Worm (Caenorhabditis elegans) whole organism, L3 larva: ENCODE measurements around the gene R02D5.7.

Source experiments
- R02D3.7 ChIP-seq: fragments of 150-350 bp; optimal IDR thresholded peaks from 2 replicates; lab custom pipeline; 2014; ENCODE audit warnings: missing biosample characterization, missing genetic modification characterization
- ZK546.5 ChIP-seq: sonication (generic microtip); optimal IDR thresholded peaks from 2 replicates; lab custom pipeline; 2017; ENCODE audit warnings: missing biosample characterization, missing genetic modification characterization
- ama-1 ChIP-seq: fragments of 150-350 bp; optimal IDR thresholded peaks from 2 replicates; lab custom pipeline; 2018
- ceh-16 ChIP-seq: sonication (generic microtip); optimal IDR thresholded peaks from 2 replicates; lab custom pipeline; 2017; ENCODE audit warnings: missing biosample characterization, missing genetic modification characterization
- ceh-28 ChIP-seq: fragments of 150-350 bp; optimal IDR thresholded peaks from 2 replicates; lab custom pipeline; 2014; ENCODE audit warnings: missing biosample characterization, missing genetic modification reagents, missing genetic modification characterization
- ceh-82 ChIP-seq: fragments of 150-350 bp; optimal IDR thresholded peaks from 2 replicates; lab custom pipeline; 2014; ENCODE audit warnings: missing biosample characterization, missing genetic modification characterization
- daf-12 ChIP-seq: fragments of 150-350 bp; optimal IDR thresholded peaks from 2 replicates; lab custom pipeline; 2014; ENCODE audit warnings: missing biosample characterization, missing genetic modification reagents, missing genetic modification characterization
- egl-27 ChIP-seq: sonication (generic microtip); optimal IDR thresholded peaks from 4 replicates; lab custom pipeline; 2017; ENCODE audit warnings: missing biosample characterization, missing genetic modification reagents, missing genetic modification characterization
- egl-5 ChIP-seq: fragments of 150-350 bp; optimal IDR thresholded peaks from 2 replicates; lab custom pipeline; 2017; ENCODE audit warnings: missing biosample characterization, missing genetic modification reagents, missing genetic modification characterization, inconsistent platforms
- elt-1 ChIP-seq: fragments of 150-350 bp; optimal IDR thresholded peaks from 2 replicates; lab custom pipeline; 2014; ENCODE audit warnings: missing biosample characterization, missing genetic modification characterization
- elt-2 ChIP-seq: sonication (generic microtip); optimal IDR thresholded peaks from 2 replicates; lab custom pipeline; 2016; ENCODE audit warnings: missing genetic modification reagents, mild to moderate bottlenecking, missing genetic modification characterization, missing compliant biosample characterization
- elt-3 ChIP-seq, 3 experiments: fragments of 150-350 bp in 1 of 3; sonication (generic microtip) in 2 of 3; optimal IDR thresholded peaks; 2 replicates in 2 of 3; 4 replicates in 1 of 3; lab custom pipeline; 2014 to 2017; ENCODE audit warnings: missing biosample characterization in 3 of 3, missing genetic modification characterization in 3 of 3
- fkh-10 ChIP-seq: sonication (generic microtip); optimal IDR thresholded peaks from 2 replicates; lab custom pipeline; 2017; ENCODE audit warnings: missing biosample characterization, missing genetic modification reagents, missing genetic modification characterization
- fos-1 ChIP-seq: fragments of 150-350 bp; optimal IDR thresholded peaks from 2 replicates; lab custom pipeline; 2014; ENCODE audit warnings: missing biosample characterization, missing genetic modification characterization
- jun-1 ChIP-seq: fragments of 150-350 bp; optimal IDR thresholded peaks from 2 replicates; lab custom pipeline; 2014; ENCODE audit warnings: missing biosample characterization, missing genetic modification reagents, missing genetic modification characterization
- lin-39 ChIP-seq: fragments of 150-350 bp; optimal IDR thresholded peaks from 2 replicates; lab custom pipeline; 2018; ENCODE audit warnings: missing biosample characterization, missing genetic modification reagents, missing genetic modification characterization
- lsy-12 ChIP-seq: sonication (generic microtip); optimal IDR thresholded peaks from 2 replicates; lab custom pipeline; 2016; ENCODE audit warnings: mild to moderate bottlenecking, missing genetic modification characterization, missing compliant biosample characterization
- mdl-1 ChIP-seq: fragments of 150-350 bp; optimal IDR thresholded peaks from 2 replicates; lab custom pipeline; 2014; ENCODE audit warnings: missing biosample characterization, missing genetic modification characterization
- nfya-1 ChIP-seq: sonication (generic microtip); optimal IDR thresholded peaks from 2 replicates; lab custom pipeline; 2017; ENCODE audit warnings: missing genetic modification characterization, mild to moderate bottlenecking, missing compliant biosample characterization, antibody characterized with exemption, moderate library complexity; ENCODE audit not compliant: insufficient read depth
- nhr-11 ChIP-seq: fragments of 150-350 bp; optimal IDR thresholded peaks from 2 replicates; lab custom pipeline; 2014; ENCODE audit warnings: missing biosample characterization, missing genetic modification characterization
- nhr-23 ChIP-seq: fragments of 150-350 bp; optimal IDR thresholded peaks from 2 replicates; lab custom pipeline; 2014; ENCODE audit warnings: missing biosample characterization, missing genetic modification reagents, missing genetic modification characterization
- nhr-237 ChIP-seq: fragments of 150-350 bp; optimal IDR thresholded peaks from 2 replicates; lab custom pipeline; 2014; ENCODE audit warnings: missing biosample characterization, missing genetic modification characterization
- nhr-25 ChIP-seq: sonication (generic microtip); optimal IDR thresholded peaks from 2 replicates; lab custom pipeline; 2017; ENCODE audit warnings: missing biosample characterization, missing genetic modification characterization
- nhr-28 ChIP-seq: fragments of 150-350 bp; optimal IDR thresholded peaks from 2 replicates; lab custom pipeline; 2014; ENCODE audit warnings: missing biosample characterization, missing genetic modification characterization
- nhr-43 ChIP-seq: sonication (generic microtip); optimal IDR thresholded peaks from 2 replicates; lab custom pipeline; 2016; ENCODE audit warnings: mild to moderate bottlenecking, missing genetic modification characterization, missing compliant biosample characterization; ENCODE audit not compliant: poor library complexity, severe bottlenecking
- nhr-67 ChIP-seq: fragments of 150-350 bp; optimal IDR thresholded peaks from 2 replicates; lab custom pipeline; 2014; ENCODE audit warnings: missing biosample characterization, missing genetic modification characterization
- nhr-76 ChIP-seq: fragments of 150-350 bp; sonication (generic microtip); optimal IDR thresholded peaks from 5 replicates; lab custom pipeline; 2014; ENCODE audit warnings: missing biosample characterization, missing genetic modification characterization
- nhr-77 ChIP-seq: fragments of 150-350 bp; optimal IDR thresholded peaks from 2 replicates; lab custom pipeline; 2014; ENCODE audit warnings: missing biosample characterization, missing genetic modification characterization
- pha-4 ChIP-seq: fragments of 150-350 bp; optimal IDR thresholded peaks from 2 replicates; lab custom pipeline; 2014; ENCODE audit warnings: missing biosample characterization, missing genetic modification reagents, missing genetic modification characterization
- pqm-1 ChIP-seq: fragments of 150-350 bp; optimal IDR thresholded peaks from 2 replicates; lab custom pipeline; 2017; ENCODE audit warnings: missing biosample characterization, missing genetic modification characterization, inconsistent platforms
- sea-2 ChIP-seq: fragments of 150-350 bp; sonication (generic microtip); optimal IDR thresholded peaks from 4 replicates; lab custom pipeline; 2014; ENCODE audit warnings: missing biosample characterization, missing genetic modification reagents, missing genetic modification characterization
- skn-1 ChIP-seq: fragments of 150-350 bp; optimal IDR thresholded peaks from 2 replicates; lab custom pipeline; 2014; ENCODE audit warnings: missing biosample characterization, missing genetic modification characterization
- snpc-4 ChIP-seq: fragments of 150-350 bp; optimal IDR thresholded peaks from 2 replicates; lab custom pipeline; 2014; ENCODE audit warnings: missing biosample characterization, missing genetic modification characterization
- tbx-2 ChIP-seq: sonication (generic microtip); optimal IDR thresholded peaks from 2 replicates; lab custom pipeline; 2016; ENCODE audit warnings: mild to moderate bottlenecking, missing genetic modification characterization, missing compliant biosample characterization
- unc-39 ChIP-seq: sonication (generic microtip); optimal IDR thresholded peaks from 4 replicates; lab custom pipeline; 2017; ENCODE audit warnings: missing biosample characterization, missing genetic modification characterization
- unc-62 ChIP-seq: fragments of 150-350 bp; sonication (generic microtip); optimal IDR thresholded peaks from 4 replicates; lab custom pipeline; 2014; ENCODE audit warnings: missing biosample characterization, missing genetic modification reagents, missing genetic modification characterization
- zag-1 ChIP-seq: fragments of 150-350 bp; optimal IDR thresholded peaks from 2 replicates; lab custom pipeline; 2014; ENCODE audit warnings: missing biosample characterization, missing genetic modification characterization
- ztf-11 ChIP-seq: fragments of 150-350 bp; optimal IDR thresholded peaks from 2 replicates; lab custom pipeline; 2014; ENCODE audit warnings: missing biosample characterization, missing genetic modification characterization
- ztf-4 ChIP-seq: fragments of 150-350 bp; optimal IDR thresholded peaks from 2 replicates; lab custom pipeline; 2014; ENCODE audit warnings: missing biosample characterization, missing genetic modification characterization

Gene R02D5.7

ce11 chrV:14505745-14506214, 24.5 kb upstream of the R02D5.7 start:
- TF ChIP-seq elt-3 (tag; optimal IDR thresholded peaks at IDR 0.05; lab: Kevin White, UChicago), result peak in 2 of 3 experiments; percentile 30 to 93
- no peak for TF ChIP-seq snpc-4
- TF ChIP-seq nhr-76 (tag; lab: Kevin White, UChicago), result no peak
- peak; percentile 42 for TF ChIP-seq pqm-1 (tag; lab: Kevin White, UChicago)
- no peak for TF ChIP-seq sea-2 (GFP tag; lab: Kevin White, UChicago)
- peak; percentile 65 for TF ChIP-seq nhr-25 (tag; lab: Kevin White, UChicago)
- TF ChIP-seq egl-27 (tag; lab: Kevin White, UChicago), result peak; percentile 2
- peak; percentile 78 for TF ChIP-seq nhr-43 (tag; lab: Kevin White, UChicago)
- peak; percentile 46 for TF ChIP-seq jun-1
- TF ChIP-seq nhr-23 (tag; lab: Kevin White, UChicago), result peak; percentile 67
- TF ChIP-seq unc-62 (GFP tag; lab: Kevin White, UChicago), result no peak
- peak; percentile 84 for TF ChIP-seq elt-2 (tag; lab: Kevin White, UChicago)
- no peak for TF ChIP-seq lsy-12 (tag; lab: Kevin White, UChicago)
- TF ChIP-seq elt-1, result peak; percentile 95

- TF ChIP-seq mdl-1 (tag; lab: Kevin White, UChicago) (no peak), elt-2 (tag; lab: Kevin White, UChicago) (peak; percentile 2), fkh-10 (GFP tag; lab: Kevin White, UChicago) (no peak), lin-39 (no peak), ama-1 (lab: Kevin White, UChicago) (no peak)
Observed at ce11 chrV:14504774-14505173, 23.5 kb upstream of the R02D5.7 start.

- TF ChIP-seq nhr-237 (tag; lab: Kevin White, UChicago) (no peak), unc-62 (GFP tag; lab: Kevin White, UChicago) (no peak), nhr-67 (tag; lab: Kevin White, UChicago) (no peak), zag-1 (tag; lab: Kevin White, UChicago) (no peak), ceh-28 (tag; lab: Kevin White, UChicago) (no peak), skn-1 (tag; lab: Kevin White, UChicago) (no peak), nhr-76 (tag; lab: Kevin White, UChicago) (no peak), elt-1 (no peak), lin-39 (no peak), ztf-4 (tag; lab: Kevin White, UChicago) (no peak), ama-1 (lab: Kevin White, UChicago) (no peak), nfya-1 (no peak), nhr-77 (tag; lab: Kevin White, UChicago) (no peak), daf-12 (tag; lab: Kevin White, UChicago) (no peak), lsy-12 (tag; lab: Kevin White, UChicago) (no peak), snpc-4 (no peak), ztf-11 (no peak), mdl-1 (tag; lab: Kevin White, UChicago) (no peak), nhr-43 (tag; lab: Kevin White, UChicago) (no peak), nhr-11 (no peak)
Observed at ce11 chrV:14504120-14504519, 22.8 kb upstream of the R02D5.7 start.

- TF ChIP-seq jun-1, result peak; percentile 43
- TF ChIP-seq tbx-2 (tag; lab: Kevin White, UChicago), result no peak
- TF ChIP-seq daf-12 (tag; lab: Kevin White, UChicago), result no peak
- no peak for TF ChIP-seq fos-1 (tag; lab: Kevin White, UChicago)
- TF ChIP-seq elt-2 (tag; lab: Kevin White, UChicago), result peak; percentile 86
- peak; percentile 37 for TF ChIP-seq nfya-1
- TF ChIP-seq nhr-25 (tag; lab: Kevin White, UChicago), result no peak
- TF ChIP-seq R02D3.7 (tag; lab: Kevin White, UChicago), result no peak
- no peak for TF ChIP-seq sea-2 (GFP tag; lab: Kevin White, UChicago)
- TF ChIP-seq fkh-10 (GFP tag; lab: Kevin White, UChicago), result no peak
- TF ChIP-seq pha-4 (tag; lab: Kevin White, UChicago), result peak; percentile 36
- TF ChIP-seq unc-39 (tag; lab: Kevin White, UChicago), result no peak
- peak; percentile 81 for TF ChIP-seq pqm-1 (tag; lab: Kevin White, UChicago)
- TF ChIP-seq nhr-237 (tag; lab: Kevin White, UChicago), result no peak
- no peak for TF ChIP-seq nhr-28 (tag; lab: Kevin White, UChicago)
- TF ChIP-seq ceh-16, result no peak
- TF ChIP-seq ama-1 (lab: Kevin White, UChicago), result no peak
- TF ChIP-seq ZK546.5 (tag; lab: Kevin White, UChicago), result no peak
- no peak for TF ChIP-seq ztf-11
- no peak for TF ChIP-seq lsy-12 (tag; lab: Kevin White, UChicago)
- TF ChIP-seq ceh-82 (tag; lab: Kevin White, UChicago), result no peak
- no peak for TF ChIP-seq egl-5
- TF ChIP-seq egl-27 (tag; lab: Kevin White, UChicago), result no peak
- TF ChIP-seq mdl-1 (tag; lab: Kevin White, UChicago), result no peak
Observed at ce11 chrV:14503065-14503464, 21.8 kb upstream of the R02D5.7 start.
